Fruit fly (Drosophila melanogaster): ENCODE results near the gene hb.

dm6 chr3R:8645580-8646220 is 51.9 kb downstream of the hb start, which contains the start of gene Cyp313b1:
- TF ChIP-seq CG8478 (optimal IDR thresholded peaks at IDR 0.05): no peak
- no peak for TF ChIP-seq CTCF (optimal IDR thresholded peaks at IDR 0.05)
